Fruit fly (Drosophila melanogaster) whole organism, adult: ENCODE results near the gene Eig71Ei.

Source experiments
- CG11617 ChIP-seq: fragments of 200-800 bp; sonication (Bioruptor generic); optimal IDR thresholded peaks from 2 replicates; lab custom pipeline; 2017; ENCODE audit warnings: mild to moderate bottlenecking, missing biosample characterization, missing genetic modification reagents, missing genetic modification characterization
- CG12768 ChIP-seq: fragments of 200-800 bp; sonication (Bioruptor generic); optimal IDR thresholded peaks from 2 replicates; lab custom pipeline; 2017; ENCODE audit warnings: missing biosample characterization, missing genetic modification characterization, mild to moderate bottlenecking, moderate library complexity, missing genetic modification reagents
- CG5204 ChIP-seq: fragments of 200-800 bp; sonication (Bioruptor generic); optimal IDR thresholded peaks from 2 replicates; lab custom pipeline; 2016; ENCODE audit warnings: missing biosample characterization, missing genetic modification characterization
- Crg-1 ChIP-seq: fragments of 200-800 bp; sonication (Bioruptor generic); optimal IDR thresholded peaks from 2 replicates; lab custom pipeline; 2016; ENCODE audit warnings: missing biosample characterization, missing genetic modification characterization
- bab1 ChIP-seq: fragments of 200-800 bp; sonication (Bioruptor generic); optimal IDR thresholded peaks from 3 replicates; lab custom pipeline; 2019; ENCODE audit warnings: missing biosample characterization, mild to moderate bottlenecking, missing genetic modification characterization, moderate library complexity
- kay ChIP-seq: fragments of 200-800 bp; sonication (Bioruptor generic); peaks from one replicate; lab custom pipeline; 2016; ENCODE audit warnings: missing biosample characterization, missing genetic modification characterization, borderline replicate concordance
- ovo ChIP-seq: fragments of 200-800 bp; sonication (Bioruptor generic); optimal IDR thresholded peaks from 2 replicates; lab custom pipeline; 2016; ENCODE audit warnings: missing biosample characterization, missing genetic modification characterization
- tj ChIP-seq: fragments of 200-800 bp; sonication (Bioruptor generic); optimal IDR thresholded peaks from 3 replicates; lab custom pipeline; 2017; ENCODE audit warnings: missing biosample characterization, mild to moderate bottlenecking, missing genetic modification characterization, moderate library complexity

- TF ChIP-seq kay (no peak), CG11617 (GFP tag; lab: Kevin White, UChicago) (no peak), CG12768 (no peak), CG5204 (GFP tag; lab: Kevin White, UChicago) (no peak), tj (GFP tag; lab: Kevin White, UChicago) (no peak), ovo (GFP tag; lab: Kevin White, UChicago) (no peak), Crg-1 (GFP tag; lab: Kevin White, UChicago) (no peak), bab1 (GFP tag; lab: Kevin White, UChicago) (no peak)
Observed at dm6 chr3L:15684017-15684416, 24.5 kb downstream of the Eig71Ei start.
